Fruit fly (Drosophila melanogaster) whole organism, pupa: ENCODE data around the gene CG15336.

ENCODE experiments used
- CG12605 ChIP-seq: fragments of 200-800 bp; sonication (Bioruptor generic); IDR thresholded peaks from 2 replicates; pipeline ENCODE4 v1.3.6; 2022; ENCODE audit warnings: missing biosample characterization, missing genetic modification characterization
- CG14655 ChIP-seq: fragments of 200-800 bp; sonication (Bioruptor generic); optimal IDR thresholded peaks from 3 replicates; lab custom pipeline; 2017; ENCODE audit warnings: mild to moderate bottlenecking, missing biosample characterization, missing genetic modification reagents, missing genetic modification characterization
- CG8159 ChIP-seq: fragments of 200-800 bp; sonication (Bioruptor generic); optimal IDR thresholded peaks from 3 replicates; lab custom pipeline; 2018; ENCODE audit warnings: missing biosample characterization, mild to moderate bottlenecking, missing genetic modification characterization, moderate library complexity
- D1 ChIP-seq: fragments of 200-800 bp; sonication (Bioruptor generic); optimal IDR thresholded peaks from 2 replicates; lab custom pipeline; 2018; ENCODE audit warnings: missing biosample characterization, mild to moderate bottlenecking, missing genetic modification characterization, moderate library complexity
- rn ChIP-seq: fragments of 200-800 bp; sonication (Bioruptor generic); IDR thresholded peaks from 2 replicates; pipeline ENCODE4 v1.3.6; 2022; ENCODE audit warnings: missing biosample characterization, missing genetic modification characterization

DNA sequence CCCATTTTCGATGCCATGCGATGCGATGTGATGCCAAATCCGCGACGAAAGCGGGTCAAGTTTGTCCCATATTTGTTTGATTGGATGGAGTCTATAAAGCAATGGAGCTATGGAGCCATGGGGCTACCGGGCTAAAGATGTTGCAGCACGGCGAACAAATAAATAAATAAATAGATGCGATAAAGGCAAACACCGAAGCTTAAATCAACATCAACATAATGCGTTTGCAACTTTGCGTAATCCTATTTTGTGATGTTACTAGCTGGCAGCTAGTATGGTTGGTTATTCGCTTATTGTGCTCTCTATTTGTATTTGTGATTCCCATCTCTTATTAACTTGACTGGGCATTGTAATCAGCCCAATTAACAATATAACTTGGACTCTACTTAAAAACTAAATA lies 19.6 kb upstream of the CG15336 start:
- TF ChIP-seq D1 (tag; lab: Kevin White, UChicago) (no peak), rn (GFP tag; lab: Robert Waterston, UW) (no peak), CG14655 (GFP tag; lab: Kevin White, UChicago) (no peak), CG8159 (no peak), CG12605 (GFP tag; lab: Robert Waterston, UW) (no peak)
